Fruit fly (Drosophila melanogaster): ENCODE data around the gene mnd.

The mnd gene

dm6 chr3L:14984521-14985150, at the start of gene mnd:
TSS of gene mnd (plus strand) at chr3L:14985100.
- TF ChIP-seq CG1621 (tag; optimal IDR thresholded peaks at IDR 0.05) = peak; percentile 50
- peak; percentile 43 for TF ChIP-seq CG6792 (GFP tag; optimal IDR thresholded peaks at IDR 0.05)
- TF ChIP-seq CG11902 (GFP tag; optimal IDR thresholded peaks at IDR 0.05) = peak; percentile 15
- TF ChIP-seq Sox15 (GFP tag; optimal IDR thresholded peaks at IDR 0.05) = no peak
- TF ChIP-seq CG6163 (GFP tag; IDR thresholded peaks at IDR 0.05) = peak; percentile 88
- TF ChIP-seq dsx (GFP tag; optimal IDR thresholded peaks at IDR 0.05; ENCODE audit: poor library complexity, severe bottlenecking) = peak; percentile 80
- no peak for TF ChIP-seq Smox (GFP tag; optimal IDR thresholded peaks at IDR 0.05)
- peak; percentile 79 for TF ChIP-seq achi (GFP tag; optimal IDR thresholded peaks at IDR 0.05)
- peak; percentile 52 for TF ChIP-seq esn (GFP tag; optimal IDR thresholded peaks at IDR 0.05)
- peak; percentile 94 for TF ChIP-seq Eip78C (GFP tag)
- TF ChIP-seq CG11294 (GFP tag; IDR thresholded peaks at IDR 0.05) = peak; percentile 84
- no peak for TF ChIP-seq Hr39 (GFP tag; optimal IDR thresholded peaks at IDR 0.05)
- TF ChIP-seq Lpt (GFP tag; optimal IDR thresholded peaks at IDR 0.05) = peak; percentile 87
- TF ChIP-seq CG15336 (GFP tag; IDR thresholded peaks at IDR 0.05) = peak; percentile 95
- no peak for TF ChIP-seq Eip93F (GFP tag; optimal IDR thresholded peaks at IDR 0.05)
- peak; percentile 81 for TF ChIP-seq net (GFP tag; optimal IDR thresholded peaks at IDR 0.05)
- peak; percentile 26 to 56 for TF ChIP-seq ss (GFP tag; optimal IDR thresholded peaks at IDR 0.05)
- TF ChIP-seq Eip75B (GFP tag; optimal IDR thresholded peaks at IDR 0.05) = peak; percentile 68
- TF ChIP-seq dac (GFP tag; optimal IDR thresholded peaks at IDR 0.05) = no peak
- TF ChIP-seq Hr4 (GFP tag; optimal IDR thresholded peaks at IDR 0.05) = peak; percentile 91
- no peak for TF ChIP-seq Ets21C (GFP tag; optimal IDR thresholded peaks at IDR 0.05)
- TF ChIP-seq CG6276 (GFP tag; optimal IDR thresholded peaks at IDR 0.05) = peak; percentile 88
- TF ChIP-seq vri (GFP tag; optimal IDR thresholded peaks at IDR 0.05) = no peak
- TF ChIP-seq acj6 (GFP tag; optimal IDR thresholded peaks at IDR 0.05) = peak; percentile 76
- TF ChIP-seq fd85E (GFP tag; optimal IDR thresholded peaks at IDR 0.05) = no peak
- peak; percentile 60 for TF ChIP-seq CG4318 (GFP tag; optimal IDR thresholded peaks at IDR 0.05)
- TF ChIP-seq CG16779 (tag; optimal IDR thresholded peaks at IDR 0.05) = peak; percentile 54
- no peak for TF ChIP-seq Hr38 (GFP tag; optimal IDR thresholded peaks at IDR 0.05)
- peak; percentile 51 for TF ChIP-seq topi (GFP tag; optimal IDR thresholded peaks at IDR 0.05)
- TF ChIP-seq CG6854 (GFP tag; optimal IDR thresholded peaks at IDR 0.05) = no peak
- peak; percentile 39 for TF ChIP-seq Sox102F (GFP tag; optimal IDR thresholded peaks at IDR 0.05)
- TF ChIP-seq svp (GFP tag) = peak; percentile 72
- peak; percentile 84 for TF ChIP-seq CG3919 (GFP tag; optimal IDR thresholded peaks at IDR 0.05)
- TF ChIP-seq fkh (GFP tag; optimal IDR thresholded peaks at IDR 0.05) = no peak
- TF ChIP-seq eg (GFP tag; IDR thresholded peaks at IDR 0.05) = peak; percentile 96
- peak; percentile 57 for TF ChIP-seq CG6808 (GFP tag; optimal IDR thresholded peaks at IDR 0.05)
- peak; percentile 67 for TF ChIP-seq CG7368 (GFP tag; optimal IDR thresholded peaks at IDR 0.05)
- TF ChIP-seq cyc (GFP tag; optimal IDR thresholded peaks at IDR 0.05) = peak; percentile 39
- peak; percentile 65 for TF ChIP-seq CG11762 (GFP tag; optimal IDR thresholded peaks at IDR 0.05; ENCODE audit: insufficient read depth)
- TF ChIP-seq CG8319 (GFP tag; optimal IDR thresholded peaks at IDR 0.05) = peak; percentile 12
- TF ChIP-seq Ets96B (tag; optimal IDR thresholded peaks at IDR 0.05) = peak; percentile 89
- peak; percentile 77 for TF ChIP-seq OdsH (GFP tag; optimal IDR thresholded peaks at IDR 0.05)
- peak; percentile 57 for TF ChIP-seq spab (GFP tag; optimal IDR thresholded peaks at IDR 0.05)
- peak; percentile 10 for TF ChIP-seq lz (GFP tag; optimal IDR thresholded peaks at IDR 0.05)
- TF ChIP-seq salr (GFP tag; optimal IDR thresholded peaks at IDR 0.05) = peak; percentile 10 to 84
- no peak for TF ChIP-seq CG9139 (GFP tag; optimal IDR thresholded peaks at IDR 0.05)
- peak; percentile 84 for TF ChIP-seq CG32006 (GFP tag; optimal IDR thresholded peaks at IDR 0.05)
- peak; percentile 63 for TF ChIP-seq CG3032 (tag; optimal IDR thresholded peaks at IDR 0.05)
- peak; percentile 63 for TF ChIP-seq CG8632 (GFP tag; optimal IDR thresholded peaks at IDR 0.05)
- TF ChIP-seq pdm3 (GFP tag; optimal IDR thresholded peaks at IDR 0.05) = peak; percentile 78
- no peak for TF ChIP-seq CG31627 (GFP tag; optimal IDR thresholded peaks at IDR 0.05)

All from whole organism, prepupa.